Fruit fly (Drosophila melanogaster) whole organism, embryonic: ENCODE data around the gene CG9839.

Experiments
- Bdp1 ChIP-seq: fragments of 200-800 bp; sonication (Bioruptor generic); optimal IDR thresholded peaks from 3 replicates; lab custom pipeline; 2016; ENCODE audit warnings: missing biosample characterization, missing genetic modification characterization
- Bteb2 ChIP-seq: fragments of 200-800 bp; sonication (Bioruptor generic); optimal IDR thresholded peaks from 2 replicates; lab custom pipeline; 2016; ENCODE audit warnings: missing biosample characterization, missing genetic modification characterization
- CG11247 ChIP-seq: fragments of 200-800 bp; sonication (Bioruptor generic); IDR thresholded peaks from 2 replicates; pipeline ENCODE4 v1.3.6; 2022; ENCODE audit warnings: missing biosample characterization, missing genetic modification characterization
- CG12659 ChIP-seq: fragments of 200-800 bp; sonication (Bioruptor generic); optimal IDR thresholded peaks from 3 replicates; lab custom pipeline; 2017; ENCODE audit warnings: mild to moderate bottlenecking, missing biosample characterization, missing genetic modification reagents, missing genetic modification characterization
- CG12744 ChIP-seq: fragments of 200-800 bp; sonication (Bioruptor generic); optimal IDR thresholded peaks from 2 replicates; lab custom pipeline; 2016; ENCODE audit warnings: missing biosample characterization, missing genetic modification characterization
- CG14441 ChIP-seq: fragments of 200-800 bp; sonication (Bioruptor generic); IDR thresholded peaks from 2 replicates; pipeline ENCODE4 v1.3.6; 2022; ENCODE audit warnings: missing biosample characterization, missing genetic modification characterization
- CG1529 ChIP-seq: fragments of 200-800 bp; sonication (Bioruptor generic); optimal IDR thresholded peaks from 3 replicates; lab custom pipeline; 2018; ENCODE audit warnings: missing biosample characterization, missing genetic modification characterization
- CG15514 ChIP-seq: fragments of 200-800 bp; sonication (Bioruptor generic); optimal IDR thresholded peaks from 3 replicates; lab custom pipeline; 2017; ENCODE audit warnings: missing biosample characterization, missing genetic modification characterization, mild to moderate bottlenecking, moderate library complexity, missing genetic modification reagents
- CG1647 ChIP-seq: fragments of 200-800 bp; sonication (Bioruptor generic); optimal IDR thresholded peaks from 3 replicates; lab custom pipeline; 2016; ENCODE audit warnings: missing biosample characterization, missing genetic modification characterization
- CG17359 ChIP-seq: fragments of 200-800 bp; sonication (Bioruptor generic); optimal IDR thresholded peaks from 3 replicates; lab custom pipeline; 2018; ENCODE audit warnings: missing biosample characterization, mild to moderate bottlenecking, missing genetic modification characterization, moderate library complexity
- CG17361 ChIP-seq: fragments of 200-800 bp; sonication (Bioruptor generic); IDR thresholded peaks from 3 replicates; pipeline ENCODE4 v1.3.6; 2022; ENCODE audit warnings: missing biosample characterization, missing genetic modification characterization
- CG17385 ChIP-seq: fragments of 200-800 bp; sonication (Bioruptor generic); optimal IDR thresholded peaks from 3 replicates; lab custom pipeline; 2018; ENCODE audit warnings: missing biosample characterization, mild to moderate bottlenecking, missing genetic modification characterization
- CG17802 ChIP-seq: fragments of 200-800 bp; sonication (Bioruptor generic); optimal IDR thresholded peaks from 2 replicates; lab custom pipeline; 2018; ENCODE audit warnings: missing biosample characterization, mild to moderate bottlenecking, missing genetic modification characterization, moderate library complexity
- CG2678 ChIP-seq: fragments of 200-800 bp; sonication (Bioruptor generic); optimal IDR thresholded peaks from 3 replicates; lab custom pipeline; 2019; ENCODE audit warnings: missing biosample characterization, mild to moderate bottlenecking, missing genetic modification characterization, moderate library complexity
- CG31365 ChIP-seq: fragments of 200-800 bp; sonication (Bioruptor generic); optimal IDR thresholded peaks from 2 replicates; lab custom pipeline; 2018; ENCODE audit warnings: missing biosample characterization, mild to moderate bottlenecking, missing genetic modification characterization
- CG3838 ChIP-seq: fragments of 200-800 bp; sonication (Bioruptor generic); optimal IDR thresholded peaks from 3 replicates; lab custom pipeline; 2016; ENCODE audit warnings: missing biosample characterization, missing genetic modification characterization
- CG6654 ChIP-seq: fragments of 200-800 bp; sonication (Bioruptor generic); optimal IDR thresholded peaks from 2 replicates; lab custom pipeline; 2017; ENCODE audit warnings: missing biosample characterization, mild to moderate bottlenecking, missing genetic modification characterization
- CG6765 ChIP-seq: fragments of 200-800 bp; sonication (Bioruptor generic); optimal IDR thresholded peaks from 3 replicates; lab custom pipeline; 2017; ENCODE audit warnings: missing biosample characterization, mild to moderate bottlenecking, missing genetic modification characterization
- CG8944 ChIP-seq: fragments of 200-800 bp; sonication (Bioruptor generic); optimal IDR thresholded peaks from 3 replicates; lab custom pipeline; 2016; ENCODE audit warnings: missing biosample characterization, missing genetic modification characterization
- CHES-1-like ChIP-seq: fragments of 200-800 bp; sonication (Bioruptor generic); optimal IDR thresholded peaks from 2 replicates; lab custom pipeline; 2016; ENCODE audit warnings: missing biosample characterization, missing genetic modification characterization
- Camta ChIP-seq: fragments of 200-800 bp; sonication (Bioruptor generic); optimal IDR thresholded peaks from 2 replicates; lab custom pipeline; 2016; ENCODE audit warnings: missing biosample characterization, missing genetic modification characterization
- D19B ChIP-seq: fragments of 200-800 bp; sonication (Bioruptor generic); optimal IDR thresholded peaks from 2 replicates; lab custom pipeline; 2017; ENCODE audit warnings: missing biosample characterization, mild to moderate bottlenecking, missing genetic modification characterization
- Dll ChIP-seq: fragments of 200-800 bp; sonication (Bioruptor generic); IDR thresholded peaks from 4 replicates; pipeline ENCODE4 v1.3.6; 2022; ENCODE audit warnings: missing biosample characterization, missing genetic modification characterization; ENCODE audit not compliant: partially characterized antibody
- ERR ChIP-seq: fragments of 200-800 bp; sonication (Bioruptor generic); optimal IDR thresholded peaks from 2 replicates; lab custom pipeline; 2016; ENCODE audit warnings: missing biosample characterization, missing genetic modification characterization
- GATAe ChIP-seq: fragments of 200-800 bp; sonication (Bioruptor generic); conservative IDR thresholded peaks from 2 replicates; pipeline ENCODE4 v1.3.6; 2022; ENCODE audit warnings: missing biosample characterization, missing genetic modification characterization
- Hey ChIP-seq: fragments of 200-800 bp; sonication (Bioruptor generic); optimal IDR thresholded peaks from 3 replicates; lab custom pipeline; 2018; ENCODE audit warnings: missing biosample characterization, mild to moderate bottlenecking, missing genetic modification characterization
- Lpt ChIP-seq: fragments of >200 bp; optimal IDR thresholded peaks from 2 replicates; lab custom pipeline; 2018; ENCODE audit warnings: missing biosample characterization, missing genetic modification characterization
- Max ChIP-seq: fragments of 200-800 bp; sonication (Bioruptor generic); optimal IDR thresholded peaks from 2 replicates; lab custom pipeline; 2016; ENCODE audit warnings: missing biosample characterization, mild to moderate bottlenecking, missing genetic modification characterization
- Xbp1 ChIP-seq: fragments of 200-800 bp; sonication (Bioruptor generic); optimal IDR thresholded peaks from 3 replicates; lab custom pipeline; 2016; ENCODE audit warnings: missing biosample characterization, mild to moderate bottlenecking, missing genetic modification characterization
- bcd ChIP-seq: fragments of 200-800 bp; sonication (Bioruptor generic); optimal IDR thresholded peaks from 2 replicates; lab custom pipeline; 2017; ENCODE audit warnings: missing biosample characterization, mild to moderate bottlenecking, missing genetic modification characterization
- bowl ChIP-seq: fragments of 200-800 bp; sonication (Bioruptor generic); IDR thresholded peaks from 2 replicates; pipeline ENCODE4 v1.3.6; 2022; ENCODE audit warnings: missing biosample characterization, missing genetic modification characterization
- chinmo ChIP-seq: fragments of 200-800 bp; sonication (Bioruptor generic); IDR thresholded peaks from 4 replicates; pipeline ENCODE4 v1.3.6; 2022; ENCODE audit warnings: missing biosample characterization, missing genetic modification characterization; ENCODE audit not compliant: partially characterized antibody
- disco-r ChIP-seq: fragments of 200-800 bp; sonication (Bioruptor generic); optimal IDR thresholded peaks from 2 replicates; lab custom pipeline; 2016; ENCODE audit warnings: missing biosample characterization, missing genetic modification characterization
- hbn ChIP-seq: fragments of 200-800 bp; sonication (Bioruptor generic); IDR thresholded peaks from 2 replicates; pipeline ENCODE4 v1.3.6; 2022; ENCODE audit warnings: missing biosample characterization, missing genetic modification characterization; ENCODE audit not compliant: partially characterized antibody
- jigr1 ChIP-seq: fragments of 200-800 bp; sonication (Bioruptor generic); IDR thresholded peaks from 3 replicates; pipeline ENCODE4 v1.3.6; 2022; ENCODE audit warnings: missing biosample characterization, missing genetic modification characterization
- lmd ChIP-seq: fragments of 200-800 bp; sonication (Bioruptor generic); IDR thresholded peaks from 2 replicates; pipeline ENCODE4 v1.3.6; 2022; ENCODE audit warnings: missing biosample characterization, missing genetic modification characterization
- mirr ChIP-seq: fragments of 200-800 bp; sonication (Bioruptor generic); optimal IDR thresholded peaks from 3 replicates; lab custom pipeline; 2018; ENCODE audit warnings: missing biosample characterization, mild to moderate bottlenecking, missing genetic modification characterization
- nau ChIP-seq: fragments of 200-800 bp; sonication (Bioruptor generic); optimal IDR thresholded peaks from 3 replicates; lab custom pipeline; 2017; ENCODE audit warnings: missing biosample characterization, mild to moderate bottlenecking, missing genetic modification characterization, missing genetic modification reagents
- pita ChIP-seq: fragments of 200-800 bp; sonication (Bioruptor generic); optimal IDR thresholded peaks from 2 replicates; lab custom pipeline; 2017; ENCODE audit warnings: missing biosample characterization, mild to moderate bottlenecking, missing genetic modification characterization
- pum ChIP-seq: fragments of 200-800 bp; sonication (Bioruptor generic); optimal IDR thresholded peaks from 2 replicates; lab custom pipeline; 2016; ENCODE audit warnings: missing biosample characterization, missing genetic modification characterization
- ro ChIP-seq: fragments of 200-800 bp; sonication (Bioruptor generic); IDR thresholded peaks from 2 replicates; pipeline ENCODE4 v1.3.6; 2022; ENCODE audit warnings: missing biosample characterization, missing genetic modification characterization
- salm ChIP-seq: fragments of 200-800 bp; sonication (Bioruptor generic); optimal IDR thresholded peaks from 2 replicates; lab custom pipeline; 2018; ENCODE audit warnings: missing biosample characterization, mild to moderate bottlenecking, missing genetic modification characterization
- sens ChIP-seq: fragments of 200-800 bp; sonication (Bioruptor generic); peaks from one replicate; lab custom pipeline; 2016; ENCODE audit warnings: missing biosample characterization, missing genetic modification characterization
- slou ChIP-seq: fragments of 200-800 bp; sonication (Bioruptor generic); optimal IDR thresholded peaks from 3 replicates; lab custom pipeline; 2016; ENCODE audit warnings: missing biosample characterization, missing genetic modification characterization
- sqz ChIP-seq: fragments of 200-800 bp; sonication (Bioruptor generic); optimal IDR thresholded peaks from 3 replicates; lab custom pipeline; 2018; ENCODE audit warnings: missing biosample characterization, mild to moderate bottlenecking, missing genetic modification characterization
- sr ChIP-seq: fragments of 200-800 bp; sonication (Bioruptor generic); IDR thresholded peaks from 3 replicates; pipeline ENCODE4 v1.3.6; 2022; ENCODE audit warnings: missing biosample characterization, missing genetic modification characterization
- stwl ChIP-seq: fragments of 200-800 bp; sonication (Bioruptor generic); optimal IDR thresholded peaks from 3 replicates; lab custom pipeline; 2018; ENCODE audit warnings: missing biosample characterization, mild to moderate bottlenecking, missing genetic modification characterization, moderate library complexity
- tna ChIP-seq: fragments of 200-800 bp; sonication (Bioruptor generic); IDR thresholded peaks from 2 replicates; pipeline ENCODE4 v1.3.6; 2022; ENCODE audit warnings: missing biosample characterization, missing genetic modification characterization; ENCODE audit not compliant: partially characterized antibody
- tup ChIP-seq: fragments of 200-800 bp; sonication (Bioruptor generic); optimal IDR thresholded peaks from 2 replicates; lab custom pipeline; 2016; ENCODE audit warnings: missing biosample characterization, mild to moderate bottlenecking, missing genetic modification characterization, moderate library complexity
- usp ChIP-seq: fragments of >200 bp; optimal IDR thresholded peaks from 2 replicates; lab custom pipeline; 2017; ENCODE audit warnings: missing biosample characterization, missing genetic modification characterization
- zf30C ChIP-seq: fragments of 200-800 bp; sonication (Bioruptor generic); optimal IDR thresholded peaks from 3 replicates; lab custom pipeline; 2018; ENCODE audit warnings: missing biosample characterization, mild to moderate bottlenecking, missing genetic modification characterization

The CG9839 gene

DNA sequence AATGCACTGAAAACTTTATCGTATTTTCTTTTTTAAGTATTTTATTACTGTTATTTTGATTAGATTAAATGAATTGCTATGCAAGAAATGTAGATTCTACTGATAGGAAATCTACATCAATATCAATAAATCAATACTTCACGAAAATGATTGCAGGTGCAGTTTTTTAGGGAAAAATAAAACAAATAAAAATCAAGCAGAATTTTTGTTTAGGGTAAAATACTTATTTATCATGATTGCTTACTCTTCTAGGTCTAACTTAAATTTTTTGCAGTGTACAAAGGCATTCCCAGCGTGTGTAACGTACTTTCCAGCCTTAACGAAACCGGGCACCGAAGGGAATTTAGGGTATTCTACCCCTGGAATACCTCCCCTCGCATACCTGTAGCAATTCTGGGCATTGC, 2.9 kb upstream of the CG9839 start (continued):
- TF ChIP-seq CG14441 (GFP tag; lab: Robert Waterston, UW) (peak; percentile 6; the same call in 1 of the 2 replicates), CG15514 (no peak), Dll (GFP tag; lab: Robert Waterston, UW) (no peak), salm (peak; percentile 59), disco-r (GFP tag; lab: Kevin White, UChicago) (peak; percentile 51), CG6765 (GFP tag; lab: Kevin White, UChicago) (peak; percentile 35), mirr (GFP tag; lab: Kevin White, UChicago) (no peak), sr (GFP tag; lab: Robert Waterston, UW) (no peak), tna (no peak), CG17361 (GFP tag; lab: Robert Waterston, UW) (peak; percentile 90), GATAe (GFP tag; lab: Robert Waterston, UW) (no peak), CG17359 (tag; lab: Kevin White, UChicago) (peak; percentile 66), CG1647 (GFP tag; lab: Kevin White, UChicago) (no peak), jigr1 (GFP tag; lab: Robert Waterston, UW) (no peak), CG12659 (GFP tag; lab: Kevin White, UChicago) (peak; percentile 32), chinmo (GFP tag; lab: Robert Waterston, UW) (no peak), lmd (peak; percentile 27; the same call in 1 of the 2 replicates), CG12744 (GFP tag; lab: Kevin White, UChicago) (peak; percentile 31), Xbp1 (GFP tag; lab: Kevin White, UChicago) (peak; percentile 71), Bdp1 (GFP tag; lab: Kevin White, UChicago) (peak; percentile 5), CG1529 (peak; percentile 58), Bteb2 (GFP tag; lab: Kevin White, UChicago) (peak; percentile 33), nau (GFP tag; lab: Kevin White, UChicago) (peak; percentile 2), CG8944 (GFP tag; lab: Kevin White, UChicago) (peak; percentile 54), zf30C (GFP tag; lab: Kevin White, UChicago) (peak; percentile 100), ro (GFP tag; lab: Robert Waterston, UW) (no peak), CG17802 (tag; lab: Kevin White, UChicago) (no peak), sens (peak; percentile 97), bowl (GFP tag; lab: Robert Waterston, UW) (no peak), D19B (GFP tag; lab: Kevin White, UChicago) (no peak), Lpt (GFP tag; lab: Kevin White, UChicago) (no peak), slou (GFP tag; lab: Kevin White, UChicago) (peak; percentile 41), Hey (tag; lab: Kevin White, UChicago) (no peak), CG11247 (GFP tag; lab: Robert Waterston, UW) (no peak), CHES-1-like (GFP tag; lab: Kevin White, UChicago) (peak; percentile 24), Max (GFP tag; lab: Kevin White, UChicago) (peak; percentile 66), CG3838 (GFP tag; lab: Kevin White, UChicago) (peak; percentile 27), sqz (GFP tag; lab: Kevin White, UChicago) (peak; percentile 60), CG17385 (GFP tag; lab: Kevin White, UChicago) (peak; percentile 41), pita (GFP tag; lab: Kevin White, UChicago) (no peak), stwl (peak; percentile 61), ERR (GFP tag; lab: Kevin White, UChicago) (no peak), CG31365 (tag; lab: Kevin White, UChicago) (no peak), CG6654 (peak; percentile 22), hbn (GFP tag; lab: Robert Waterston, UW) (no peak), pum (GFP tag; lab: Kevin White, UChicago) (peak; percentile 63), CG2678 (tag; lab: Kevin White, UChicago) (peak; percentile 77), Camta (peak; percentile 60), usp (GFP tag; lab: Kevin White, UChicago) (no peak), bcd (GFP tag; lab: Kevin White, UChicago) (peak; percentile 42), tup (GFP tag; lab: Kevin White, UChicago) (peak; percentile 18)
